Worm (Caenorhabditis elegans) whole organism, L2 larva: ENCODE data around the gene ule-3.

Experiments used
- C34F6.9 ChIP-seq: fragments of 150-350 bp; optimal IDR thresholded peaks from 2 replicates; lab custom pipeline; 2014; ENCODE audit warnings: missing biosample characterization, missing genetic modification characterization
- F13H6.1 ChIP-seq: sonication (generic microtip); optimal IDR thresholded peaks from 2 replicates; lab custom pipeline; 2016; ENCODE audit warnings: missing genetic modification characterization, missing compliant biosample characterization
- Y55F3AM.14 ChIP-seq: fragments of 200-800 bp; sonication (Bioruptor generic); optimal IDR thresholded peaks from 2 replicates; lab custom pipeline; 2018; ENCODE audit warnings: mild to moderate bottlenecking, missing genetic modification characterization, missing compliant biosample characterization
- ZK546.5 ChIP-seq: sonication (generic microtip); optimal IDR thresholded peaks from 2 replicates; lab custom pipeline; 2017; ENCODE audit warnings: missing biosample characterization, missing genetic modification characterization
- aly-2 ChIP-seq: fragments of 150-350 bp; optimal IDR thresholded peaks from 2 replicates; lab custom pipeline; 2014; ENCODE audit warnings: missing biosample characterization, missing genetic modification characterization
- ama-1 ChIP-seq: fragments of 150-350 bp; optimal IDR thresholded peaks from 2 replicates; lab custom pipeline; 2018; ENCODE audit warnings: inconsistent platforms
- ceh-16 ChIP-seq: fragments of 150-350 bp; optimal IDR thresholded peaks from 2 replicates; lab custom pipeline; 2014; ENCODE audit warnings: missing biosample characterization, missing genetic modification characterization
- crh-2 ChIP-seq: sonication (generic microtip); optimal IDR thresholded peaks from 2 replicates; lab custom pipeline; 2017; ENCODE audit warnings: missing biosample characterization, missing genetic modification characterization
- dmd-4 ChIP-seq: sonication (generic microtip); optimal IDR thresholded peaks from 2 replicates; lab custom pipeline; 2017; ENCODE audit warnings: missing biosample characterization, missing genetic modification characterization
- egl-27 ChIP-seq: sonication (generic microtip); optimal IDR thresholded peaks from 3 replicates; lab custom pipeline; 2017; ENCODE audit warnings: missing biosample characterization, missing genetic modification reagents, missing genetic modification characterization
- elt-3 ChIP-seq: sonication (generic microtip); optimal IDR thresholded peaks from 2 replicates; lab custom pipeline; 2017; ENCODE audit warnings: missing biosample characterization, missing genetic modification characterization
- lin-11 ChIP-seq: fragments of 150-350 bp; sonication (generic microtip); optimal IDR thresholded peaks from 2 replicates; lab custom pipeline; 2014; ENCODE audit warnings: missing biosample characterization, missing genetic modification characterization, inconsistent platforms, mixed read lengths
- lin-13 ChIP-seq: fragments of 150-350 bp; optimal IDR thresholded peaks from 2 replicates; lab custom pipeline; 2014; ENCODE audit warnings: missing biosample characterization, missing genetic modification reagents, missing genetic modification characterization
- lin-39 ChIP-seq: fragments of 150-350 bp; optimal IDR thresholded peaks from 2 replicates; lab custom pipeline; 2014; ENCODE audit warnings: missing biosample characterization, missing genetic modification reagents, missing genetic modification characterization
- mab-5 ChIP-seq: fragments of 150-350 bp; optimal IDR thresholded peaks from 2 replicates; lab custom pipeline; 2014; ENCODE audit warnings: missing biosample characterization, missing genetic modification characterization
- mdl-1 ChIP-seq, 2 experiments: fragments of 150-350 bp in 1 of 2; sonication (generic microtip) in 1 of 2; optimal IDR thresholded peaks; 2 replicates each; lab custom pipeline; 2017; ENCODE audit warnings: missing biosample characterization in 2 of 2, missing genetic modification characterization in 2 of 2
- nhr-10 ChIP-seq: sonication (generic microtip); optimal IDR thresholded peaks from 2 replicates; lab custom pipeline; 2017; ENCODE audit warnings: missing biosample characterization, missing genetic modification characterization
- nhr-12 ChIP-seq: fragments of 150-350 bp; optimal IDR thresholded peaks from 2 replicates; lab custom pipeline; 2014; ENCODE audit warnings: missing biosample characterization, missing genetic modification characterization
- nhr-21 ChIP-seq: fragments of 150-350 bp; optimal IDR thresholded peaks from 2 replicates; lab custom pipeline; 2014; ENCODE audit warnings: missing biosample characterization, missing genetic modification characterization
- nhr-23 ChIP-seq: fragments of 150-350 bp; optimal IDR thresholded peaks from 2 replicates; lab custom pipeline; 2014; ENCODE audit warnings: missing biosample characterization, missing genetic modification reagents, missing genetic modification characterization
- nhr-237 ChIP-seq: fragments of 150-350 bp; optimal IDR thresholded peaks from 2 replicates; lab custom pipeline; 2014; ENCODE audit warnings: missing biosample characterization, missing genetic modification characterization
- nhr-25 ChIP-seq: fragments of 150-350 bp; sonication (generic microtip); optimal IDR thresholded peaks from 3 replicates; lab custom pipeline; 2014; ENCODE audit warnings: missing biosample characterization, missing genetic modification characterization
- nhr-6 ChIP-seq: fragments of 150-350 bp; optimal IDR thresholded peaks from 2 replicates; lab custom pipeline; 2014; ENCODE audit warnings: missing biosample characterization, missing genetic modification characterization
- nhr-77 ChIP-seq: fragments of 150-350 bp; optimal IDR thresholded peaks from 2 replicates; lab custom pipeline; 2014; ENCODE audit warnings: missing biosample characterization, missing genetic modification characterization
- peb-1 ChIP-seq: fragments of 150-350 bp; optimal IDR thresholded peaks from 2 replicates; lab custom pipeline; 2014; ENCODE audit warnings: missing biosample characterization, missing genetic modification characterization
- sem-4 ChIP-seq: fragments of 150-350 bp; optimal IDR thresholded peaks from 2 replicates; lab custom pipeline; 2014; ENCODE audit warnings: missing biosample characterization, missing genetic modification reagents, missing genetic modification characterization
- skn-1 ChIP-seq: sonication (generic microtip); optimal IDR thresholded peaks from 2 replicates; lab custom pipeline; 2017; ENCODE audit warnings: missing biosample characterization, missing genetic modification characterization
- sma-3 ChIP-seq: sonication (generic microtip); optimal IDR thresholded peaks from 2 replicates; lab custom pipeline; 2016; ENCODE audit warnings: missing genetic modification reagents, missing genetic modification characterization, missing compliant biosample characterization
- sma-9 ChIP-seq, 2 experiments: fragments of 150-350 bp in 1 of 2; sonication (generic microtip) in 1 of 2; optimal IDR thresholded peaks; 2 replicates each; lab custom pipeline; 2014 to 2016; ENCODE audit warnings: missing genetic modification characterization in 2 of 2, mild to moderate bottlenecking in 1 of 2, missing biosample characterization in 1 of 2, missing compliant biosample characterization in 1 of 2, missing genetic modification reagents in 1 of 2, moderate library complexity in 1 of 2
- snpc-4 ChIP-seq: fragments of 150-350 bp; optimal IDR thresholded peaks from 2 replicates; lab custom pipeline; 2014; ENCODE audit warnings: missing biosample characterization, missing genetic modification characterization
- unc-39 ChIP-seq: fragments of 150-350 bp; optimal IDR thresholded peaks from 2 replicates; lab custom pipeline; 2014; ENCODE audit warnings: missing biosample characterization, missing genetic modification characterization
- unc-55 ChIP-seq: fragments of 150-350 bp; sonication (generic microtip); optimal IDR thresholded peaks from 3 replicates; lab custom pipeline; 2014; ENCODE audit warnings: missing biosample characterization, missing genetic modification reagents, missing genetic modification characterization
- unc-62 ChIP-seq: fragments of 150-350 bp; optimal IDR thresholded peaks from 2 replicates; lab custom pipeline; 2014; ENCODE audit warnings: missing biosample characterization, missing genetic modification reagents, missing genetic modification characterization
- zag-1 ChIP-seq: fragments of 150-350 bp; optimal IDR thresholded peaks from 2 replicates; lab custom pipeline; 2014; ENCODE audit warnings: missing biosample characterization, missing genetic modification characterization
- ztf-1 ChIP-seq: fragments of 200-800 bp; sonication (Bioruptor generic); conservative IDR thresholded peaks from 2 replicates; pipeline ENCODE4 v1.3.6; 2022; ENCODE audit warnings: missing genetic modification characterization, missing compliant biosample characterization
- ztf-4 ChIP-seq: fragments of 150-350 bp; optimal IDR thresholded peaks from 2 replicates; lab custom pipeline; 2014; ENCODE audit warnings: missing biosample characterization, missing genetic modification characterization

ule-3 gene

DNA sequence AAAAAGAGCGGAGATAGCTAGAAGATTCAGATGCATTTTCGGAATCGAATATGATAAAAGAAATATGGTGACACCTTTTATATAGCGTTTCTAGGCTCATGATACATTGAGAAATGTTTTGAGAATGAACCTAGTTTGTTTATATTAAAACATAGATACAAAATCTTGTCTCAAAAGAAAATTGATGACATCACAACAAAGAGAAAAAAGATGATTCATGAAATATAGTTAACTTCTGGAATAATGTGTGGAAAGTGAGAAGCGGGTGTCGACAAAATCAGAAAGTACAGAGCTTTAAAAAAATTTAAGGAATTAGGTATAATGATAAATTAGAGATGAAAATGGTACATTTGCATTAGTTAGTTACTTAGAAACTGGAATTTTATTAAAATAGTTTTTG, 823 bp upstream of the ule-3 start, which contains the start of gene D1054.10:
D1054.10 (minus strand) TSS at position 101 of the 400 bp plus-strand sequence.
- TF ChIP-seq nhr-237 (tag; lab: Kevin White, UChicago) (no peak), C34F6.9 (tag; lab: Kevin White, UChicago) (no peak), ZK546.5 (tag; lab: Kevin White, UChicago) (no peak), sma-9 (GFP tag; optimal IDR thresholded peaks at IDR 0.05; lab: Kevin White, UChicago) (no peak), sma-9 (tag; optimal IDR thresholded peaks at IDR 0.05; lab: Kevin White, UChicago) (no peak), unc-39 (tag; lab: Kevin White, UChicago) (no peak), lin-11 (no peak), nhr-77 (tag; lab: Kevin White, UChicago) (no peak), ceh-16 (tag; lab: Kevin White, UChicago) (no peak), nhr-10 (tag; lab: Kevin White, UChicago) (no peak), F13H6.1 (no peak), mdl-1 (tag; optimal IDR thresholded peaks at IDR 0.05; lab: Kevin White, UChicago) (no peak), nhr-23 (tag; lab: Kevin White, UChicago) (no peak), nhr-21 (tag; lab: Kevin White, UChicago) (no peak), peb-1 (no peak), ztf-4 (tag; lab: Kevin White, UChicago) (no peak)

DNA sequence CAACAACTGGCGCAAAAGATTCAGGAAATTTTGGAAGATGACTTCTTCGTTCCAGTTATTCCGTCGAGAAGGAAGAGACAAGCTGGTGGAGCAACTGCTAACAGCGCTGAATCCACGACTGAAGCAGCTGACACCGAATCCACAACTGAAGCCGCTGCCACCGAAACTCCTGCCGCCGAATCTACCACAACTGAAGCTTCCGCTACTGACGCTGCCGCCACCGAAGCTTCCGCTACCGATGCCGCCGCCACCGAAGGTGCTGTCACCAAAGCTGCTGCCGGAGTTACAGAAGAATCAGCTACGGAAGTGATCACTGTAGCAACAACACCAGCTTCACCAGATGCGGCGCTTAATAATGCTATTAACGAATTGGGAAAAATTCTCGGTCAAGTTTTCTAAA, 865 bp downstream of the ule-3 start:
- no peak for TF ChIP-seq elt-3
- TF ChIP-seq crh-2: no peak
- no peak for TF ChIP-seq unc-55 (GFP tag; lab: Kevin White, UChicago)
- TF ChIP-seq dmd-4 (tag; lab: Kevin White, UChicago): no peak
- TF ChIP-seq egl-27: no peak
- TF ChIP-seq aly-2 (tag; lab: Kevin White, UChicago): no peak
- no peak for TF ChIP-seq ztf-1
- TF ChIP-seq C34F6.9 (tag; lab: Kevin White, UChicago): no peak
- no peak for TF ChIP-seq zag-1 (tag; lab: Kevin White, UChicago)
- TF ChIP-seq lin-11: no peak
- TF ChIP-seq nhr-6 (tag; lab: Kevin White, UChicago): no peak
- no peak for TF ChIP-seq nhr-12 (tag; lab: Kevin White, UChicago)
- no peak for TF ChIP-seq snpc-4 (tag; lab: Kevin White, UChicago)
- no peak for TF ChIP-seq ZK546.5 (tag; lab: Kevin White, UChicago)
- TF ChIP-seq unc-39 (tag; lab: Kevin White, UChicago): no peak
- no peak for TF ChIP-seq skn-1
- TF ChIP-seq nhr-25 (tag; lab: Kevin White, UChicago): no peak
- TF ChIP-seq unc-62 (GFP tag; lab: Kevin White, UChicago): no peak

DNA sequence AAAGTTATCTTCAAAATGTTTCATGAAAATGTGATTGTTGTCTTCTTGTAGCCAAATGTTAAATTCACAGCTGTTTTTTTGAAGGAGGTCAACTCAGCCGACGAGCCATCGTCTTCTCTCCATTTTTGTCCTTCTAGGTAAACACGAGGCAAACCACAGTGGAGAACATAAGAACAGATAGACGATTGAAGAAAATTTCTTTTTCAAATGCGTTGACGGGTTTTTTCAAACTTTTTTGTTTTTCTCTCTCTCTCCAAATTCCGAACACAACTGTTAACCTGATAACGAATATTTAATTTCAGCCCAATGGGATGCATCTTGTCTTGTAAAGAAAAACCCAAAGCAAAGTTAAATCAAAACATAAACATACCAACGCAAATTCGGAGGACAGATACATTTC, 1.9 kb downstream of the ule-3 start, which contains the start of gene D1054.19:
D1054.19 (plus strand) TSS at position 301 of the 400 bp plus-strand sequence.
- TF ChIP-seq aly-2 (tag; lab: Kevin White, UChicago): no peak
- TF ChIP-seq sma-3: no peak
- TF ChIP-seq dmd-4 (tag; lab: Kevin White, UChicago): no peak
- TF ChIP-seq nhr-77 (tag; lab: Kevin White, UChicago): no peak
- TF ChIP-seq Y55F3AM.14 (GFP tag; lab: Kevin White, UChicago): no peak
- TF ChIP-seq C34F6.9 (tag; lab: Kevin White, UChicago): no peak
- no peak for TF ChIP-seq ZK546.5 (tag; lab: Kevin White, UChicago)
- TF ChIP-seq lin-39 (tag; lab: Kevin White, UChicago): no peak
- TF ChIP-seq sem-4: no peak
- no peak for TF ChIP-seq mdl-1 (tag; optimal IDR thresholded peaks at IDR 0.05; lab: Kevin White, UChicago)
- TF ChIP-seq nhr-23 (tag; lab: Kevin White, UChicago): no peak
- TF ChIP-seq unc-55 (GFP tag; lab: Kevin White, UChicago): no peak

DNA sequence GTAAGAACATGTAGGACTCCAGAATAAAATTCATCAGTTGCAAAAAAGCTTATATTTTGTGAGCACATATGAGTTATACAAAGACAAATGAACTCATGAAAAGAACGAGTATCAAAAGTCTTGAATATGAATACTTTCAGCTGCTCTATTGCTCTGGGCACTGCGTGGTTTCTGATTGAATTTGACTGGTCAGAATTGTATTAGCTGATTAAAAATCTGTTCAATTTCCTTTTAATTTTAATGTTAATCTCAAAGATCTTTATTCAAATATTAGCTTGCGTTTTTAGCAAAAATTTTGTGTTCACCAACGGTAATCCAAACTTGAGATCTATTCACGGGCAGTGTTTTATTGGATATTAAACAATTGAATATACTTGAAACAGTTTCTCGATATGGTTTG, 4.5 kb downstream of the ule-3 start, which contains the start of gene srh-184:
srh-184 (minus strand) TSS at position 101 of the 400 bp plus-strand sequence.
- no peak for TF ChIP-seq mab-5
- TF ChIP-seq nhr-21 (tag; lab: Kevin White, UChicago): no peak
- TF ChIP-seq unc-39 (tag; lab: Kevin White, UChicago): no peak
- TF ChIP-seq mdl-1 (tag; optimal IDR thresholded peaks at IDR 0.05; lab: Kevin White, UChicago): no peak
- no peak for TF ChIP-seq lin-13 (GFP tag; lab: Kevin White, UChicago)
- no peak for TF ChIP-seq unc-55 (GFP tag; lab: Kevin White, UChicago)
- no peak for TF ChIP-seq ama-1 (lab: Kevin White, UChicago)
